Fruit fly (Drosophila melanogaster) whole organism, prepupa: ENCODE data around the gene cpo.

Experiments
- CG8632 ChIP-seq: fragments of 200-800 bp; sonication (Bioruptor generic); optimal IDR thresholded peaks from 3 replicates; lab custom pipeline; 2016; ENCODE audit warnings: missing biosample characterization, missing genetic modification characterization
- Ets96B ChIP-seq: fragments of 200-800 bp; optimal IDR thresholded peaks from 2 replicates; lab custom pipeline; 2019; ENCODE audit warnings: missing biosample characterization, mild to moderate bottlenecking, missing genetic modification characterization, moderate library complexity
- OdsH ChIP-seq: fragments of 200-800 bp; sonication (Bioruptor generic); optimal IDR thresholded peaks from 3 replicates; lab custom pipeline; 2016; ENCODE audit warnings: missing biosample characterization, missing genetic modification characterization
- fd85E ChIP-seq: fragments of 200-800 bp; sonication (Bioruptor generic); optimal IDR thresholded peaks from 3 replicates; lab custom pipeline; 2016; ENCODE audit warnings: missing biosample characterization, missing genetic modification characterization
- vri ChIP-seq: fragments of 200-800 bp; sonication (Bioruptor generic); optimal IDR thresholded peaks from 3 replicates; lab custom pipeline; 2016; ENCODE audit warnings: missing biosample characterization, mild to moderate bottlenecking, missing genetic modification characterization

DNA sequence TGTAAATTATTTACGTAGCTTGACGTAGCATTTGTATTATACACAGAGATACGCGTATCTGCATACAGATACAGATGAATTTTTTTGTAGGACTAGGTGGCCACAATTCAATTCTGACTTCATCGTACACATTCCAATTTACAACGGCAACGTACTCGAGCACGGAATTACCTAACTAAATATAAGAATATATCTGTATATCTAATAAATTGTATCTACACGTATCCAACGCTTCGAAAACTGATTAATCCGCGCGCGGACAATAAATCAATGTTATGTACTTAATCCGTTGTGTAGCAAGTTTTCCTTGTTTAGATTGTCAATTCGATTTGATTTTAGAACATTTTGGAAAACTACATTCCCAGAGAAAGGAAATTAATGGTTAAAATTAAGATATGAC lies 103.8 kb downstream of the cpo start, which contains the start of gene CG7794:
- no peak for TF ChIP-seq fd85E (GFP tag; lab: Kevin White, UChicago)
- no peak for TF ChIP-seq CG8632 (GFP tag; lab: Kevin White, UChicago)
- no peak for TF ChIP-seq Ets96B
- no peak for TF ChIP-seq vri (GFP tag; lab: Kevin White, UChicago)
- TF ChIP-seq OdsH (GFP tag; lab: Kevin White, UChicago), result no peak
